Worm (Caenorhabditis elegans): ENCODE data around the gene C34F6.7.

- TF ChIP-seq mep-1 (tag; optimal IDR thresholded peaks at IDR 0.05) (peak; percentile 84), unc-39 (tag; optimal IDR thresholded peaks at IDR 0.05) (no peak), sem-2 (GFP tag; optimal IDR thresholded peaks at IDR 0.05) (no peak), unc-62 (GFP tag; optimal IDR thresholded peaks at IDR 0.05) (no peak), ztf-11 (tag; optimal IDR thresholded peaks at IDR 0.05) (peak; percentile 27), pha-4 (tag; optimal IDR thresholded peaks at IDR 0.05) (peak; percentile 38), blmp-1 (tag; optimal IDR thresholded peaks at IDR 0.05) (peak; percentile 49), lin-13 (tag; optimal IDR thresholded peaks at IDR 0.05) (no peak), ceh-39 (tag; optimal IDR thresholded peaks at IDR 0.05) (no peak), elt-3 (tag; optimal IDR thresholded peaks at IDR 0.05) (no peak)
Observed at ce11 chrX:11262319-11263074, 47.2 kb upstream of the C34F6.7 start, which contains the start of gene C03A3.2.

Data from whole organism, mixed stage, embryonic.